Fruit fly (Drosophila melanogaster) whole organism, wandering third instar larva: ENCODE measurements around the gene CG10602.

ENCODE experiments used
- CG9705 ChIP-seq: fragments of 200-800 bp; sonication (Bioruptor generic); optimal IDR thresholded peaks from 2 replicates; lab custom pipeline; 2018; ENCODE audit warnings: missing biosample characterization, mild to moderate bottlenecking, missing genetic modification characterization
- Dfd ChIP-seq: fragments of >200 bp; optimal IDR thresholded peaks from 2 replicates; lab custom pipeline; 2017; ENCODE audit warnings: missing biosample characterization, missing genetic modification characterization
- Hnf4 ChIP-seq: fragments of 200-800 bp; sonication (Bioruptor generic); optimal IDR thresholded peaks from 2 replicates; lab custom pipeline; 2016; ENCODE audit warnings: missing biosample characterization, mild to moderate bottlenecking, missing genetic modification characterization
- Mio ChIP-seq: sonication (Bioruptor generic); optimal IDR thresholded peaks from 2 replicates; lab custom pipeline; 2016; ENCODE audit warnings: missing biosample characterization, missing genetic modification characterization
- fru ChIP-seq: fragments of 200-800 bp; sonication (Bioruptor generic); optimal IDR thresholded peaks from 3 replicates; lab custom pipeline; 2016; ENCODE audit warnings: missing biosample characterization, mild to moderate bottlenecking, missing genetic modification characterization
- psq ChIP-seq: fragments of 200-800 bp; sonication (Bioruptor generic); optimal IDR thresholded peaks from 3 replicates; lab custom pipeline; 2017; ENCODE audit warnings: missing biosample characterization, mild to moderate bottlenecking, missing genetic modification characterization, moderate library complexity
- rgr ChIP-seq: fragments of 200-800 bp; sonication (Bioruptor generic); optimal IDR thresholded peaks from 3 replicates; lab custom pipeline; 2016; ENCODE audit warnings: missing biosample characterization, mild to moderate bottlenecking, missing genetic modification characterization
- usp ChIP-seq: fragments of >200 bp; optimal IDR thresholded peaks from 2 replicates; lab custom pipeline; 2017; ENCODE audit warnings: missing biosample characterization, missing genetic modification characterization

DNA sequence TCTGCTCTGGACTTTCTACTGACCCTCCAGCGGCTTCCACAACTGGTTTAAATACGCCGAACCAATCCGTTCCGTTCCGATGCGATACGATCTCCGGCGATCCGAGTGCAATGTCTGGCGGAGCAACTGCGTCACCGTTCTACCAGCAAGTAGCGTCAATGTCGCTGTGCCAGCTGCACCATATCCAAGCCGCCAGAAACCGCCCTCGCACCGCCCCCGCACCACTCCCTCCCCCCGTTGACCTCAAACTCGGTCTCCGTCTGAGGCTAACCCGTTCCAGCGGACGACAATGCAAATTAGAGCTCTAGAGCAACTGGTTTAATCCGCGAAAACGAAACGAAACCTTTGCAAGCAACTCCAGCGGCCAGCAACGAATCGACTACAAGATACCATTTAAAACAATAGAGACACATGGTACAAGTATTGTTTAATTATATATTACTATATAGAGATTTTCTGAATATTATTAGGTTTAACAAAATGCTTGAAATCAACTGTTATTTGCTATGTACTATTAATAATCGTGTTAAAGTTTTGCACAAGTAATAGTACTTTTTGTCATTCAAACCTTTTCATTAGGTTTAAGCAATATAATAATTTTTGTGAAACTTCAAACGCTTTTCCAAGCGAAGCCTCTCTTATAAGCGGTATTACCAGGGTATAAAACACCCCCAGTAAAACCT, 47.9 kb downstream of the CG10602 start, which contains the start of the genes CG10570 and CG42502:
- no peak for TF ChIP-seq CG9705
- no peak for TF ChIP-seq fru (GFP tag; lab: Kevin White, UChicago)
- no peak for TF ChIP-seq rgr (GFP tag; lab: Kevin White, UChicago)
- no peak for TF ChIP-seq Mio (GFP tag; lab: Kevin White, UChicago)
- TF ChIP-seq usp (GFP tag; lab: Kevin White, UChicago), result no peak
- TF ChIP-seq Dfd (GFP tag; lab: Kevin White, UChicago), result no peak
- no peak for TF ChIP-seq Hnf4 (GFP tag; lab: Kevin White, UChicago)
- no peak for TF ChIP-seq psq (GFP tag; lab: Kevin White, UChicago)
